Worm (Caenorhabditis elegans) whole organism, L3 larva: Measurements from ENCODE around the gene T21H3.1.

Experiments
- egl-27 ChIP-seq: sonication (generic microtip); optimal IDR thresholded peaks from 4 replicates; lab custom pipeline; 2017; ENCODE audit warnings: missing biosample characterization, missing genetic modification reagents, missing genetic modification characterization
- elt-3 ChIP-seq, 3 experiments: fragments of 150-350 bp in 1 of 3; sonication (generic microtip) in 2 of 3; optimal IDR thresholded peaks; 2 replicates in 2 of 3; 4 replicates in 1 of 3; lab custom pipeline; 2014 to 2017; ENCODE audit warnings: missing biosample characterization in 3 of 3, missing genetic modification characterization in 3 of 3
- fkh-2 ChIP-seq: fragments of 150-350 bp; optimal IDR thresholded peaks from 2 replicates; lab custom pipeline; 2014; ENCODE audit warnings: missing biosample characterization, missing genetic modification reagents, missing genetic modification characterization
- nhr-11 ChIP-seq: fragments of 150-350 bp; optimal IDR thresholded peaks from 2 replicates; lab custom pipeline; 2014; ENCODE audit warnings: missing biosample characterization, missing genetic modification characterization
- skn-1 ChIP-seq: fragments of 150-350 bp; optimal IDR thresholded peaks from 2 replicates; lab custom pipeline; 2014; ENCODE audit warnings: missing biosample characterization, missing genetic modification characterization
- snpc-4 ChIP-seq: fragments of 150-350 bp; optimal IDR thresholded peaks from 2 replicates; lab custom pipeline; 2014; ENCODE audit warnings: missing biosample characterization, missing genetic modification characterization
- tbx-2 ChIP-seq: sonication (generic microtip); optimal IDR thresholded peaks from 2 replicates; lab custom pipeline; 2016; ENCODE audit warnings: mild to moderate bottlenecking, missing genetic modification characterization, missing compliant biosample characterization
- unc-39 ChIP-seq: sonication (generic microtip); optimal IDR thresholded peaks from 4 replicates; lab custom pipeline; 2017; ENCODE audit warnings: missing biosample characterization, missing genetic modification characterization
- ztf-11 ChIP-seq: fragments of 150-350 bp; optimal IDR thresholded peaks from 2 replicates; lab custom pipeline; 2014; ENCODE audit warnings: missing biosample characterization, missing genetic modification characterization

ce11 chrV:1155914-1156313 is 20.6 kb upstream of the T21H3.1 start, which contains the start of gene cmd-1:
- TF ChIP-seq fkh-2 (tag; lab: Kevin White, UChicago), result no peak
- no peak for TF ChIP-seq skn-1
- TF ChIP-seq tbx-2 (tag; lab: Kevin White, UChicago), result no peak
- TF ChIP-seq snpc-4 (tag; lab: Kevin White, UChicago), result no peak
- no peak for TF ChIP-seq nhr-11 (tag; lab: Kevin White, UChicago)
- no peak for TF ChIP-seq ztf-11
- TF ChIP-seq elt-3 (tag; optimal IDR thresholded peaks at IDR 0.05; lab: Kevin White, UChicago), result no peak
- no peak for TF ChIP-seq unc-39 (tag; lab: Kevin White, UChicago)
- TF ChIP-seq egl-27 (tag; lab: Kevin White, UChicago), result no peak
